Fruit fly (Drosophila melanogaster) whole organism, embryonic: ENCODE data around the gene CG17803.

Experiments
- CG10431 ChIP-seq: fragments of 200-800 bp; sonication (Bioruptor generic); optimal IDR thresholded peaks from 3 replicates; lab custom pipeline; 2018; ENCODE audit warnings: missing biosample characterization, mild to moderate bottlenecking, missing genetic modification characterization
- CG10462 ChIP-seq: fragments of 200-800 bp; sonication (Bioruptor generic); optimal IDR thresholded peaks from 2 replicates; lab custom pipeline; 2016; ENCODE audit warnings: missing biosample characterization, missing genetic modification characterization
- CG10979 ChIP-seq: fragments of 200-800 bp; sonication (Bioruptor generic); optimal IDR thresholded peaks from 2 replicates; lab custom pipeline; 2018; ENCODE audit warnings: missing biosample characterization, mild to moderate bottlenecking, missing genetic modification characterization, moderate library complexity
- CG12104 ChIP-seq: fragments of 200-800 bp; sonication (Bioruptor generic); optimal IDR thresholded peaks from 3 replicates; lab custom pipeline; 2016; ENCODE audit warnings: missing biosample characterization, missing genetic modification characterization
- CG12299 ChIP-seq: fragments of 200-800 bp; sonication (Bioruptor generic); optimal IDR thresholded peaks from 2 replicates; lab custom pipeline; 2018; ENCODE audit warnings: missing biosample characterization, mild to moderate bottlenecking, missing genetic modification characterization
- CG14014 ChIP-seq: fragments of 200-800 bp; sonication (Bioruptor generic); IDR thresholded peaks from 2 replicates; pipeline ENCODE4 v1.3.6; 2022; ENCODE audit warnings: missing biosample characterization, missing genetic modification characterization
- CG14050 ChIP-seq: fragments of 200-800 bp; sonication (Bioruptor generic); IDR thresholded peaks from 3 replicates; pipeline ENCODE4 v1.3.6; 2022; ENCODE audit warnings: missing biosample characterization, missing genetic modification characterization
- CG14965 ChIP-seq: fragments of 200-800 bp; sonication (Bioruptor generic); optimal IDR thresholded peaks from 2 replicates; lab custom pipeline; 2016; ENCODE audit warnings: missing biosample characterization, missing genetic modification characterization, borderline replicate concordance
- CG15479 ChIP-seq: fragments of 200-800 bp; sonication (Bioruptor generic); optimal IDR thresholded peaks from 3 replicates; lab custom pipeline; 2019; ENCODE audit warnings: missing biosample characterization, mild to moderate bottlenecking, missing genetic modification characterization, moderate library complexity
- CG16813 ChIP-seq: fragments of 200-800 bp; sonication (Bioruptor generic); IDR thresholded peaks from 3 replicates; pipeline ENCODE4 v1.3.6; 2022; ENCODE audit warnings: missing biosample characterization, missing genetic modification characterization; ENCODE audit not compliant: partially characterized antibody
- CG1792 ChIP-seq: fragments of 200-800 bp; sonication (Bioruptor generic); optimal IDR thresholded peaks from 2 replicates; lab custom pipeline; 2016; ENCODE audit warnings: missing biosample characterization, missing genetic modification characterization
- CG2129 ChIP-seq: fragments of 200-800 bp; sonication (Bioruptor generic); IDR thresholded peaks from 2 replicates; pipeline ENCODE4 v1.3.6; 2022; ENCODE audit warnings: missing biosample characterization, missing genetic modification characterization; ENCODE audit not compliant: partially characterized antibody
- CG2712 ChIP-seq: fragments of 200-800 bp; optimal IDR thresholded peaks from 3 replicates; lab custom pipeline; 2019; ENCODE audit warnings: missing biosample characterization, mild to moderate bottlenecking, missing genetic modification characterization, moderate library complexity
- CG31388 ChIP-seq: fragments of 200-800 bp; sonication (Bioruptor generic); optimal IDR thresholded peaks from 2 replicates; lab custom pipeline; 2016; ENCODE audit warnings: missing biosample characterization, missing genetic modification characterization
- CG3847 ChIP-seq: fragments of 200-800 bp; sonication (Bioruptor generic); IDR thresholded peaks from 2 replicates; pipeline ENCODE4 v1.3.6; 2022; ENCODE audit warnings: missing biosample characterization, missing genetic modification characterization
- CG6683 ChIP-seq: fragments of 200-800 bp; sonication (Bioruptor generic); optimal IDR thresholded peaks from 2 replicates; lab custom pipeline; 2017; ENCODE audit warnings: missing biosample characterization, mild to moderate bottlenecking, missing genetic modification characterization, missing genetic modification reagents
- CG8924 ChIP-seq: fragments of 200-800 bp; optimal IDR thresholded peaks from 3 replicates; lab custom pipeline; 2019; ENCODE audit warnings: missing biosample characterization, mild to moderate bottlenecking, missing genetic modification characterization, moderate library complexity
- CG9609 ChIP-seq: fragments of 200-800 bp; sonication (Bioruptor generic); optimal IDR thresholded peaks from 3 replicates; lab custom pipeline; 2016; ENCODE audit warnings: missing biosample characterization, missing genetic modification characterization
- Chrac-16 ChIP-seq: fragments of 200-800 bp; sonication (Bioruptor generic); optimal IDR thresholded peaks from 3 replicates; lab custom pipeline; 2016; ENCODE audit warnings: missing biosample characterization, missing genetic modification characterization
- D19A ChIP-seq: fragments of 200-800 bp; optimal IDR thresholded peaks from 3 replicates; lab custom pipeline; 2019; ENCODE audit warnings: missing biosample characterization, mild to moderate bottlenecking, missing genetic modification characterization, moderate library complexity
- Dfd ChIP-seq, 2 experiments: fragments of >200 bp; optimal IDR thresholded peaks; 2 replicates each; lab custom pipeline; 2017; ENCODE audit warnings: missing biosample characterization in 2 of 2, missing genetic modification characterization in 2 of 2
- HLHmδ ChIP-seq: fragments of 200-800 bp; sonication (Bioruptor generic); optimal IDR thresholded peaks from 2 replicates; lab custom pipeline; 2018; ENCODE audit warnings: missing biosample characterization, mild to moderate bottlenecking, missing genetic modification characterization, moderate library complexity
- Hsf ChIP-seq: fragments of 200-800 bp; sonication (Bioruptor generic); optimal IDR thresholded peaks from 3 replicates; lab custom pipeline; 2016; ENCODE audit warnings: missing biosample characterization, missing genetic modification characterization
- NFAT ChIP-seq: fragments of 200-800 bp; sonication (Bioruptor generic); IDR thresholded peaks from 2 replicates; pipeline ENCODE4 v1.3.6; 2022; ENCODE audit warnings: missing biosample characterization, missing genetic modification characterization
- Nf-YA ChIP-seq: fragments of 200-800 bp; sonication (Bioruptor generic); IDR thresholded peaks from 2 replicates; pipeline ENCODE4 v1.3.6; 2022; ENCODE audit warnings: missing biosample characterization, missing genetic modification characterization
- Nf-YC ChIP-seq: fragments of 200-800 bp; optimal IDR thresholded peaks from 3 replicates; lab custom pipeline; 2019; ENCODE audit warnings: missing biosample characterization, mild to moderate bottlenecking, missing genetic modification characterization, moderate library complexity
- Oli ChIP-seq: fragments of 200-800 bp; sonication (Bioruptor generic); optimal IDR thresholded peaks from 2 replicates; lab custom pipeline; 2018; ENCODE audit warnings: missing biosample characterization, mild to moderate bottlenecking, missing genetic modification characterization, moderate library complexity
- Scr ChIP-seq: fragments of 200-800 bp; sonication (Bioruptor generic); IDR thresholded peaks from 2 replicates; pipeline ENCODE4 v1.3.6; 2022; ENCODE audit warnings: missing biosample characterization, missing genetic modification characterization; ENCODE audit not compliant: partially characterized antibody
- Sry-β ChIP-seq: fragments of 200-800 bp; sonication (Bioruptor generic); optimal IDR thresholded peaks from 2 replicates; lab custom pipeline; 2018; ENCODE audit warnings: missing biosample characterization, mild to moderate bottlenecking, missing genetic modification characterization, moderate library complexity
- TFAM ChIP-seq: fragments of 200-800 bp; sonication (Bioruptor generic); optimal IDR thresholded peaks from 2 replicates; lab custom pipeline; 2017; ENCODE audit warnings: missing biosample characterization, missing genetic modification characterization, inconsistent platforms
- Xbp1 ChIP-seq: fragments of 200-800 bp; sonication (Bioruptor generic); optimal IDR thresholded peaks from 3 replicates; lab custom pipeline; 2016; ENCODE audit warnings: missing biosample characterization, mild to moderate bottlenecking, missing genetic modification characterization
- ab ChIP-seq: fragments of 200-800 bp; sonication (Bioruptor generic); optimal IDR thresholded peaks from 2 replicates; lab custom pipeline; 2016; ENCODE audit warnings: missing biosample characterization, missing genetic modification characterization
- ash1 ChIP-seq: fragments of 200-800 bp; sonication (Bioruptor generic); optimal IDR thresholded peaks from 2 replicates; lab custom pipeline; 2018; ENCODE audit warnings: missing biosample characterization, mild to moderate bottlenecking, missing genetic modification characterization
- croc ChIP-seq: fragments of 200-800 bp; sonication (Bioruptor generic); conservative IDR thresholded peaks from 3 replicates; pipeline ENCODE4 v1.3.6; 2022; ENCODE audit warnings: missing biosample characterization, missing genetic modification characterization
- esg ChIP-seq: fragments of 200-800 bp; sonication (Bioruptor generic); conservative IDR thresholded peaks from 2 replicates; pipeline ENCODE4 v1.3.6; 2022; ENCODE audit warnings: missing biosample characterization, missing genetic modification characterization
- ftz-f1 ChIP-seq: fragments of 200-800 bp; sonication (Bioruptor generic); optimal IDR thresholded peaks from 2 replicates; lab custom pipeline; 2016; ENCODE audit warnings: missing biosample characterization, missing genetic modification characterization
- gem ChIP-seq: fragments of 200-800 bp; sonication (Bioruptor generic); optimal IDR thresholded peaks from 2 replicates; lab custom pipeline; 2019; ENCODE audit warnings: missing biosample characterization, mild to moderate bottlenecking, missing genetic modification characterization, moderate library complexity
- h ChIP-seq: fragments of >200 bp; optimal IDR thresholded peaks from 2 replicates; lab custom pipeline; 2017
- inv ChIP-seq: fragments of 200-800 bp; sonication (Bioruptor generic); IDR thresholded peaks from 2 replicates; pipeline ENCODE4 v1.3.6; 2022; ENCODE audit warnings: missing biosample characterization, missing genetic modification characterization; ENCODE audit not compliant: partially characterized antibody
- klu ChIP-seq: fragments of 200-800 bp; sonication (Bioruptor generic); IDR thresholded peaks from 2 replicates; pipeline ENCODE4 v1.3.6; 2022; ENCODE audit warnings: missing biosample characterization, missing genetic modification characterization
- lbe ChIP-seq: fragments of 200-800 bp; sonication (Bioruptor generic); optimal IDR thresholded peaks from 2 replicates; lab custom pipeline; 2016; ENCODE audit warnings: missing biosample characterization, mild to moderate bottlenecking, missing genetic modification characterization
- lov ChIP-seq, 2 experiments: fragments of 200-800 bp in 1 of 2; fragments of >200 bp in 1 of 2; sonication (Bioruptor generic) in 1 of 2; IDR thresholded peaks in 1 of 2; optimal IDR thresholded peaks in 1 of 2; 2 replicates in 1 of 2; 3 replicates in 1 of 2; pipeline versions ENCODE4 v1.3.6 to Lab custom; 2017 to 2022; ENCODE audit warnings: missing biosample characterization in 1 of 2, missing genetic modification characterization in 1 of 2
- nau ChIP-seq: fragments of 200-800 bp; sonication (Bioruptor generic); optimal IDR thresholded peaks from 3 replicates; lab custom pipeline; 2017; ENCODE audit warnings: missing biosample characterization, mild to moderate bottlenecking, missing genetic modification characterization, missing genetic modification reagents
- run ChIP-seq: fragments of 200-800 bp; sonication (Bioruptor generic); optimal IDR thresholded peaks from 3 replicates; lab custom pipeline; 2018; ENCODE audit warnings: missing biosample characterization, mild to moderate bottlenecking, missing genetic modification characterization
- sc ChIP-seq, 3 experiments: fragments of >200 bp in 2 of 3; fragments of 200-800 bp in 1 of 3; sonication (Bioruptor generic) in 1 of 3; optimal IDR thresholded peaks; 2 replicates in 2 of 3; 3 replicates in 1 of 3; lab custom pipeline; 2017; ENCODE audit warnings: mild to moderate bottlenecking in 1 of 3, missing biosample characterization in 1 of 3, missing genetic modification characterization in 1 of 3, missing genetic modification reagents in 1 of 3
- sd ChIP-seq: fragments of 200-800 bp; sonication (Bioruptor generic); optimal IDR thresholded peaks from 3 replicates; lab custom pipeline; 2018; ENCODE audit warnings: missing biosample characterization, mild to moderate bottlenecking, missing genetic modification characterization, moderate library complexity
- sisA ChIP-seq: fragments of 200-800 bp; sonication (Bioruptor generic); IDR thresholded peaks from 2 replicates; pipeline ENCODE4 v1.3.6; 2022; ENCODE audit warnings: missing biosample characterization, missing genetic modification characterization
- so ChIP-seq: fragments of 200-800 bp; sonication (Bioruptor generic); IDR thresholded peaks from 3 replicates; pipeline ENCODE4 v1.3.6; 2022; ENCODE audit warnings: missing biosample characterization, missing genetic modification characterization
- sr ChIP-seq: fragments of 200-800 bp; sonication (Bioruptor generic); IDR thresholded peaks from 3 replicates; pipeline ENCODE4 v1.3.6; 2022; ENCODE audit warnings: missing biosample characterization, missing genetic modification characterization
- vfl ChIP-seq: fragments of 200-800 bp; sonication (Bioruptor generic); optimal IDR thresholded peaks from 2 replicates; lab custom pipeline; 2016; ENCODE audit warnings: missing biosample characterization, missing genetic modification characterization
- zfh2 ChIP-seq: fragments of 200-800 bp; sonication (Bioruptor generic); optimal IDR thresholded peaks from 2 replicates; lab custom pipeline; 2016; ENCODE audit warnings: missing biosample characterization, missing genetic modification characterization

CG17803 gene

dm6 chr3R:17828653-17829052 is 27.3 kb upstream of the CG17803 start (continued):
- TF ChIP-seq klu (GFP tag; lab: Robert Waterston, UW), result no peak
- TF ChIP-seq zfh2 (GFP tag; lab: Kevin White, UChicago), result no peak
- TF ChIP-seq CG16813, result no peak
- peak; percentile 18 for TF ChIP-seq Sry-β (GFP tag; lab: Kevin White, UChicago)
- no peak for TF ChIP-seq vfl (GFP tag; lab: Kevin White, UChicago)
- TF ChIP-seq sc (optimal IDR thresholded peaks at IDR 0.05; lab: Kevin White, UChicago), result no peak
- peak; percentile 32 for TF ChIP-seq sc (GFP tag; optimal IDR thresholded peaks at IDR 0.05; lab: Kevin White, UChicago)
- TF ChIP-seq Hsf, result no peak
- no peak for TF ChIP-seq CG9609 (GFP tag; lab: Kevin White, UChicago)
- TF ChIP-seq Oli (tag; lab: Kevin White, UChicago), result no peak
- TF ChIP-seq CG31388 (GFP tag; lab: Kevin White, UChicago), result no peak
- TF ChIP-seq TFAM, result no peak
- TF ChIP-seq run (tag; lab: Kevin White, UChicago), result no peak
- TF ChIP-seq h, result no peak
- TF ChIP-seq Dfd (GFP tag; optimal IDR thresholded peaks at IDR 0.05; lab: Kevin White, UChicago), result no peak
- TF ChIP-seq sisA, result no peak
- TF ChIP-seq CG12299 (tag; lab: Kevin White, UChicago), result peak; percentile 13
- TF ChIP-seq CG14965 (GFP tag; lab: Kevin White, UChicago), result no peak
- peak; percentile 28 for TF ChIP-seq CG8924 (tag; lab: Kevin White, UChicago)
- TF ChIP-seq Nf-YC, result no peak
- TF ChIP-seq HLHmδ (GFP tag; lab: Kevin White, UChicago), result peak; percentile 56
- TF ChIP-seq CG2712 (tag; lab: Kevin White, UChicago), result peak; percentile 16
- TF ChIP-seq inv (GFP tag; lab: Robert Waterston, UW), result no peak
- TF ChIP-seq CG1792 (GFP tag; lab: Kevin White, UChicago), result no peak
- TF ChIP-seq ftz-f1 (GFP tag; lab: Kevin White, UChicago), result no peak
- no peak for TF ChIP-seq CG2129 (GFP tag; lab: Robert Waterston, UW)
- TF ChIP-seq CG6683, result no peak
- TF ChIP-seq CG10462 (GFP tag; lab: Kevin White, UChicago), result no peak
- TF ChIP-seq sr (GFP tag; lab: Robert Waterston, UW), result no peak
- peak; percentile 79 for TF ChIP-seq sd (tag; lab: Kevin White, UChicago)
- TF ChIP-seq Scr, result no peak
- no peak for TF ChIP-seq CG14014
- TF ChIP-seq D19A (tag; lab: Kevin White, UChicago), result peak; percentile 15
- no peak for TF ChIP-seq CG15479 (GFP tag; lab: Kevin White, UChicago)
- no peak for TF ChIP-seq ash1 (GFP tag; lab: Kevin White, UChicago)
- peak; percentile 9 for TF ChIP-seq nau (GFP tag; lab: Kevin White, UChicago)
- TF ChIP-seq croc (GFP tag; lab: Robert Waterston, UW), result no peak
- no peak for TF ChIP-seq CG10979 (tag; lab: Kevin White, UChicago)
- TF ChIP-seq CG10431 (GFP tag; lab: Kevin White, UChicago), result peak; percentile 57
- no peak for TF ChIP-seq Chrac-16
- no peak for TF ChIP-seq Xbp1
- TF ChIP-seq lov (optimal IDR thresholded peaks at IDR 0.05; lab: Kevin White, UChicago), result no peak
- TF ChIP-seq lov (GFP tag; IDR thresholded peaks at IDR 0.05; lab: Robert Waterston, UW), result no peak
- peak; percentile 40 for TF ChIP-seq gem (tag; lab: Kevin White, UChicago)
- TF ChIP-seq NFAT (GFP tag; lab: Robert Waterston, UW), result no peak
- no peak for TF ChIP-seq CG12104
- no peak for TF ChIP-seq lbe (GFP tag; lab: Kevin White, UChicago)
- no peak for TF ChIP-seq CG14050 (GFP tag; lab: Robert Waterston, UW)
- no peak for TF ChIP-seq Nf-YA (GFP tag; lab: Robert Waterston, UW)
- no peak for TF ChIP-seq ab (GFP tag; lab: Kevin White, UChicago)
- TF ChIP-seq so (GFP tag; lab: Robert Waterston, UW), result peak; percentile 22; the same call in 1 of the 3 replicates
- TF ChIP-seq esg (GFP tag; lab: Robert Waterston, UW), result no peak
- no peak for TF ChIP-seq CG3847 (GFP tag; lab: Robert Waterston, UW)
